Fruit fly (Drosophila melanogaster) Kc167 (cell line): ENCODE measurements around the gene CG3277.

Experiments used
- Sin3A ChIP-seq: fragments of >200 bp; optimal IDR thresholded peaks from 2 replicates; lab custom pipeline; 2018; ENCODE audit warnings: missing external identifiers
- h ChIP-seq: fragments of >200 bp; optimal IDR thresholded peaks from 3 replicates; lab custom pipeline; 2018; ENCODE audit warnings: missing external identifiers
- insv ChIP-seq: fragments of >200 bp; optimal IDR thresholded peaks from 3 replicates; lab custom pipeline; 2018; ENCODE audit warnings: missing external identifiers
- psq ChIP-seq: fragments of >200 bp; optimal IDR thresholded peaks from 2 replicates; lab custom pipeline; 2017; ENCODE audit warnings: missing external identifiers

DNA sequence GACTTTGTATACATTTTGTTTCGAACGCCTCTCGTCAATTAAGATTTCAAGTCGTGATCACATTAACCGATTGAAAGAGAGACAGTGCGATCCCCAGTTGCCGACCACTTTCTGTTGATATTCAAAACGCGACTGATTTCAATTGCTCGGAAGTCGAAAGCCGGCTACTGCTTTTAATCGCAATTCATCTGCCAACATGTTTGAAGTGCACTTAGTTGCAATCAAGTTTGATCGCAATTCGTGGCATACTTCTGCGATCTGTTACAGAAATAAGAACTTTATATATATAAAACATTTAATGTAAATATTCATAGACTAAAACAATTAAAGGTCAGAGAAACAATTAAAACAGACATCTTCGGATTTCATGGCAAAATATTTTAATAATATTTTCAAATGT is 9.3 kb upstream of the CG3277 start, which contains the start of gene CG9664:
- TF ChIP-seq h (lab: Kevin White, UChicago) (no peak), insv (lab: Kevin White, UChicago) (no peak), psq (lab: Kevin White, UChicago) (no peak), Sin3A (lab: Kevin White, UChicago) (no peak)
